Worm (Caenorhabditis elegans): ENCODE results near the gene osm-12.

- no peak for TF ChIP-seq aly-2 (tag; optimal IDR thresholded peaks at IDR 0.05)
- no peak for TF ChIP-seq nhr-48 (tag; optimal IDR thresholded peaks at IDR 0.05)
- TF ChIP-seq mdl-1 (tag; optimal IDR thresholded peaks at IDR 0.05): no peak
- no peak for TF ChIP-seq jun-1 (tag; optimal IDR thresholded peaks at IDR 0.05)
- TF ChIP-seq egl-27 (tag; optimal IDR thresholded peaks at IDR 0.05): no peak
Measured at ce11 chrIII:12218633-12219097, 16.3 kb upstream of the osm-12 start, which contains the start of the genes gex-4 and gphr-1.
